Fruit fly (Drosophila melanogaster) whole organism, embryonic: ENCODE results near the gene Ire1.

ENCODE experiments used
- Ada2b ChIP-seq: fragments of 200-800 bp; sonication (Bioruptor generic); IDR thresholded peaks from 2 replicates; pipeline ENCODE4 v1.3.6; 2022; ENCODE audit warnings: missing biosample characterization, missing genetic modification characterization
- BtbVII ChIP-seq: fragments of 200-800 bp; sonication (Bioruptor generic); optimal IDR thresholded peaks from 3 replicates; lab custom pipeline; 2017; ENCODE audit warnings: missing biosample characterization, mild to moderate bottlenecking, missing genetic modification characterization
- C15 ChIP-seq: fragments of 200-800 bp; sonication (Bioruptor generic); IDR thresholded peaks from 3 replicates; pipeline ENCODE4 v1.3.6; 2022; ENCODE audit warnings: missing biosample characterization, missing genetic modification characterization
- CG10543 ChIP-seq: fragments of 200-800 bp; sonication (Bioruptor generic); optimal IDR thresholded peaks from 3 replicates; lab custom pipeline; 2017; ENCODE audit warnings: missing biosample characterization, mild to moderate bottlenecking, missing genetic modification characterization, moderate library complexity
- CG10979 ChIP-seq: fragments of 200-800 bp; sonication (Bioruptor generic); optimal IDR thresholded peaks from 2 replicates; lab custom pipeline; 2018; ENCODE audit warnings: missing biosample characterization, mild to moderate bottlenecking, missing genetic modification characterization, moderate library complexity
- CG11504 ChIP-seq: fragments of 200-800 bp; sonication (Bioruptor generic); optimal IDR thresholded peaks from 3 replicates; lab custom pipeline; 2019; ENCODE audit warnings: missing biosample characterization, mild to moderate bottlenecking, missing genetic modification characterization, moderate library complexity
- CG12071 ChIP-seq: fragments of 200-800 bp; sonication (Bioruptor generic); optimal IDR thresholded peaks from 3 replicates; lab custom pipeline; 2018; ENCODE audit warnings: missing biosample characterization, mild to moderate bottlenecking, missing genetic modification characterization
- CG12236 ChIP-seq: fragments of 200-800 bp; sonication (Bioruptor generic); optimal IDR thresholded peaks from 2 replicates; lab custom pipeline; 2016; ENCODE audit warnings: missing biosample characterization, missing genetic modification characterization
- CG12769 ChIP-seq: fragments of 200-800 bp; sonication (Bioruptor generic); optimal IDR thresholded peaks from 2 replicates; lab custom pipeline; 2019; ENCODE audit warnings: missing biosample characterization, mild to moderate bottlenecking, missing genetic modification characterization, moderate library complexity
- CG14441 ChIP-seq: fragments of 200-800 bp; sonication (Bioruptor generic); IDR thresholded peaks from 2 replicates; pipeline ENCODE4 v1.3.6; 2022; ENCODE audit warnings: missing biosample characterization, missing genetic modification characterization
- CG15696 ChIP-seq: fragments of 200-800 bp; sonication (Bioruptor generic); optimal IDR thresholded peaks from 2 replicates; lab custom pipeline; 2019; ENCODE audit warnings: missing biosample characterization, mild to moderate bottlenecking, missing genetic modification characterization, moderate library complexity
- CG16779 ChIP-seq: fragments of 200-800 bp; sonication (Bioruptor generic); IDR thresholded peaks from 2 replicates; pipeline ENCODE4 v1.3.6; 2022; ENCODE audit warnings: missing biosample characterization, missing genetic modification characterization
- CG1792 ChIP-seq: fragments of 200-800 bp; sonication (Bioruptor generic); optimal IDR thresholded peaks from 2 replicates; lab custom pipeline; 2016; ENCODE audit warnings: missing biosample characterization, missing genetic modification characterization
- CG18476 ChIP-seq: fragments of 200-800 bp; sonication (Bioruptor generic); optimal IDR thresholded peaks from 2 replicates; lab custom pipeline; 2016; ENCODE audit warnings: missing biosample characterization, mild to moderate bottlenecking, missing genetic modification characterization
- CG3407 ChIP-seq: fragments of 200-800 bp; sonication (Bioruptor generic); optimal IDR thresholded peaks from 2 replicates; lab custom pipeline; 2018; ENCODE audit warnings: missing biosample characterization, mild to moderate bottlenecking, missing genetic modification characterization
- CG3838 ChIP-seq: fragments of 200-800 bp; sonication (Bioruptor generic); optimal IDR thresholded peaks from 3 replicates; lab custom pipeline; 2016; ENCODE audit warnings: missing biosample characterization, missing genetic modification characterization
- CG5180 ChIP-seq: fragments of 200-800 bp; sonication (Bioruptor generic); optimal IDR thresholded peaks from 3 replicates; lab custom pipeline; 2017; ENCODE audit warnings: missing biosample characterization, missing genetic modification characterization, mild to moderate bottlenecking, moderate library complexity, missing genetic modification reagents
- CG9932 ChIP-seq: fragments of 200-800 bp; sonication (Bioruptor generic); IDR thresholded peaks from 2 replicates; pipeline ENCODE4 v1.3.6; 2022; ENCODE audit warnings: missing biosample characterization, missing genetic modification characterization
- D19A ChIP-seq: fragments of 200-800 bp; optimal IDR thresholded peaks from 3 replicates; lab custom pipeline; 2019; ENCODE audit warnings: missing biosample characterization, mild to moderate bottlenecking, missing genetic modification characterization, moderate library complexity
- Doc3 ChIP-seq: fragments of 200-800 bp; sonication (Bioruptor generic); IDR thresholded peaks from 3 replicates; pipeline ENCODE4 v1.3.6; 2022; ENCODE audit warnings: missing biosample characterization, missing genetic modification characterization; ENCODE audit not compliant: partially characterized antibody
- Elba2 ChIP-seq: fragments of 200-800 bp; sonication (Bioruptor generic); optimal IDR thresholded peaks from 3 replicates; lab custom pipeline; 2016; ENCODE audit warnings: missing biosample characterization, missing genetic modification characterization
- HLH3B ChIP-seq: fragments of 200-800 bp; sonication (Bioruptor generic); IDR thresholded peaks from 2 replicates; pipeline ENCODE4 v1.3.6; 2022; ENCODE audit warnings: missing biosample characterization, missing genetic modification characterization
- Hey ChIP-seq: fragments of 200-800 bp; sonication (Bioruptor generic); optimal IDR thresholded peaks from 3 replicates; lab custom pipeline; 2018; ENCODE audit warnings: missing biosample characterization, mild to moderate bottlenecking, missing genetic modification characterization
- HmgZ ChIP-seq: fragments of 200-800 bp; sonication (Bioruptor generic); optimal IDR thresholded peaks from 2 replicates; lab custom pipeline; 2018; ENCODE audit warnings: missing biosample characterization, mild to moderate bottlenecking, missing genetic modification characterization
- Hr39 ChIP-seq: fragments of >200 bp; optimal IDR thresholded peaks from 2 replicates; lab custom pipeline; 2017
- Nf-YA ChIP-seq: fragments of 200-800 bp; sonication (Bioruptor generic); IDR thresholded peaks from 2 replicates; pipeline ENCODE4 v1.3.6; 2022; ENCODE audit warnings: missing biosample characterization, missing genetic modification characterization
- Tbp ChIP-seq: fragments of >200 bp; optimal IDR thresholded peaks from 2 replicates; lab custom pipeline; 2018; ENCODE audit warnings: missing biosample characterization, missing genetic modification characterization
- Xrp1 ChIP-seq: fragments of 200-800 bp; sonication (Bioruptor generic); IDR thresholded peaks from 2 replicates; pipeline ENCODE4 v1.3.6; 2022; ENCODE audit warnings: missing biosample characterization, missing genetic modification characterization
- YL-1 ChIP-seq: fragments of 200-800 bp; sonication (Bioruptor generic); optimal IDR thresholded peaks from 3 replicates; lab custom pipeline; 2017; ENCODE audit warnings: missing biosample characterization, mild to moderate bottlenecking, missing genetic modification characterization
- ato ChIP-seq: fragments of 200-800 bp; sonication (Bioruptor generic); IDR thresholded peaks from 2 replicates; pipeline ENCODE4 v1.3.6; 2022; ENCODE audit warnings: missing biosample characterization, missing genetic modification characterization; ENCODE audit not compliant: partially characterized antibody
- bbx ChIP-seq: fragments of 200-800 bp; sonication (Bioruptor generic); IDR thresholded peaks from 2 replicates; pipeline ENCODE4 v1.3.6; 2022; ENCODE audit warnings: missing biosample characterization, missing genetic modification characterization; ENCODE audit not compliant: partially characterized antibody
- cad ChIP-seq: fragments of >200 bp; optimal IDR thresholded peaks from 2 replicates; lab custom pipeline; 2017; ENCODE audit warnings: missing biosample characterization, missing genetic modification characterization
- corto ChIP-seq: fragments of 200-800 bp; sonication (Bioruptor generic); optimal IDR thresholded peaks from 2 replicates; lab custom pipeline; 2016; ENCODE audit warnings: missing biosample characterization, mild to moderate bottlenecking, missing genetic modification characterization, moderate library complexity
- crol ChIP-seq: fragments of 200-800 bp; sonication (Bioruptor generic); IDR thresholded peaks from 2 replicates; pipeline ENCODE4 v1.3.6; 2022; ENCODE audit warnings: missing biosample characterization, missing genetic modification characterization
- dm ChIP-seq: fragments of 200-800 bp; sonication (Bioruptor generic); optimal IDR thresholded peaks from 3 replicates; lab custom pipeline; 2016; ENCODE audit warnings: missing biosample characterization, missing genetic modification characterization
- en ChIP-seq: fragments of 200-800 bp; sonication (Bioruptor generic); optimal IDR thresholded peaks from 2 replicates; lab custom pipeline; 2016; ENCODE audit warnings: missing biosample characterization, missing genetic modification characterization
- eve ChIP-seq, 2 experiments: fragments of >200 bp; optimal IDR thresholded peaks; 2 replicates each; lab custom pipeline; 2017; ENCODE audit warnings: missing biosample characterization in 2 of 2, missing genetic modification characterization in 2 of 2
- hth ChIP-seq: fragments of >200 bp; optimal IDR thresholded peaks from 2 replicates; lab custom pipeline; 2017; ENCODE audit warnings: inconsistent platforms
- inv ChIP-seq: fragments of 200-800 bp; sonication (Bioruptor generic); IDR thresholded peaks from 2 replicates; pipeline ENCODE4 v1.3.6; 2022; ENCODE audit warnings: missing biosample characterization, missing genetic modification characterization; ENCODE audit not compliant: partially characterized antibody
- ken ChIP-seq: fragments of 200-800 bp; sonication (Bioruptor generic); IDR thresholded peaks from 3 replicates; pipeline ENCODE4 v1.3.6; 2022; ENCODE audit warnings: missing biosample characterization, missing genetic modification characterization
- lab ChIP-seq: fragments of 200-800 bp; sonication (Bioruptor generic); optimal IDR thresholded peaks from 3 replicates; lab custom pipeline; 2017; ENCODE audit warnings: missing biosample characterization, missing genetic modification characterization, mild to moderate bottlenecking, moderate library complexity, missing genetic modification reagents
- pb ChIP-seq: fragments of 200-800 bp; sonication (Bioruptor generic); optimal IDR thresholded peaks from 3 replicates; lab custom pipeline; 2016; ENCODE audit warnings: missing biosample characterization, missing genetic modification characterization
- ro ChIP-seq: fragments of 200-800 bp; sonication (Bioruptor generic); IDR thresholded peaks from 2 replicates; pipeline ENCODE4 v1.3.6; 2022; ENCODE audit warnings: missing biosample characterization, missing genetic modification characterization
- sd ChIP-seq: fragments of 200-800 bp; sonication (Bioruptor generic); optimal IDR thresholded peaks from 3 replicates; lab custom pipeline; 2018; ENCODE audit warnings: missing biosample characterization, mild to moderate bottlenecking, missing genetic modification characterization, moderate library complexity
- sna ChIP-seq: fragments of 200-800 bp; sonication (Bioruptor generic); IDR thresholded peaks from 2 replicates; pipeline ENCODE4 v1.3.6; 2022; ENCODE audit warnings: missing biosample characterization, missing genetic modification characterization; ENCODE audit not compliant: partially characterized antibody
- sr ChIP-seq: fragments of 200-800 bp; sonication (Bioruptor generic); IDR thresholded peaks from 3 replicates; pipeline ENCODE4 v1.3.6; 2022; ENCODE audit warnings: missing biosample characterization, missing genetic modification characterization
- toy ChIP-seq: fragments of 200-800 bp; sonication (Bioruptor generic); IDR thresholded peaks from 2 replicates; pipeline ENCODE4 v1.3.6; 2022; ENCODE audit warnings: missing biosample characterization, missing genetic modification characterization
- vvl ChIP-seq: fragments of 200-800 bp; sonication (Bioruptor generic); IDR thresholded peaks from 2 replicates; pipeline ENCODE4 v1.3.6; 2022; ENCODE audit warnings: missing biosample characterization, missing genetic modification characterization
- zen ChIP-seq: fragments of 200-800 bp; sonication (Bioruptor generic); optimal IDR thresholded peaks from 3 replicates; lab custom pipeline; 2018; ENCODE audit warnings: missing biosample characterization, mild to moderate bottlenecking, missing genetic modification characterization, moderate library complexity
- zen2 ChIP-seq: fragments of 200-800 bp; sonication (Bioruptor generic); IDR thresholded peaks from 3 replicates; pipeline ENCODE4 v1.3.6; 2022; ENCODE audit warnings: missing biosample characterization, missing genetic modification characterization; ENCODE audit not compliant: partially characterized antibody

Ire1 gene

DNA sequence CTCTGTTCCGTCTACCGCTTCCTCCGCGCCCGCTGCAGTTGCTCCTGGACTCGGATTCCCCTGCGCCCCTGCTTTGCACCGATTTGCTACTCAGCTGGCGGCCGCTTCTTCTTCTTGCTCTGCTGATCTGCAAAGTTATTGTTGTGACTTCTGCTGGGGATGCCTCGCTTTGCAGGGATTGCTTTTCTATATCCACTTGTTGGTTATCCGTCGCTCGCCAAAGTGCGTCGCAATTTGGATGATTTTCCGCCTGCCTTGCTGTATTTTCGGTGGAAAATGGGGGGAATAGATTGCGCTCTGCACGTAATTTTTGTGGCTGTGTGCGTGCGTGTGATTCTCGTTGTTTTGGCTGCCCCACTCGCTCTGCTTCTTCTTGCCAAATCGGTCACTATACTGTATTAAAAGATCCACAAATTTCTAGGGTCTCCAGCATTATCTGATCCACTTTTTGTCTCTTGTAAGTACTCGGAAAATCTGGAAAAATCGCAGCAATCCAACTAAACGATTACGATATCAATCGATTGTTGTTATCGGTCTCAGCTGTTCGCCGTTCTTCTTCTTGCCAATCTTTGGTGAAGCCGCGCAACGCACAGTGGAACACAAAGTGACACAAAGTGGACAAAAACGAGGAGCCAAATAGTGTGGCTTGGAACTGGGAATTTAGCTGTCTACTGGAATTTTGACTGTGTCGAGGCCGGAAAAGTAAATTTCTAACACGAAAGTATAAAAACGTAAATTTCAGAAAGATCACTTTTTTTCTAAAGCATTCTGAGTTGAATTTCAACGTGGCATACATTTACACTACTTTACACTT, 42.0 kb upstream of the Ire1 start, which contains the start of gene ClpX (continued):
- TF ChIP-seq CG12071 (GFP tag; lab: Kevin White, UChicago) (no peak), Hey (no peak), bbx (GFP tag; lab: Robert Waterston, UW) (peak; percentile 77), CG5180 (no peak), HLH3B (GFP tag; lab: Robert Waterston, UW) (no peak), Doc3 (peak; percentile 61; the same call in 2 of the 3 replicates), sna (GFP tag; lab: Robert Waterston, UW) (peak; percentile 80), eve (GFP tag; optimal IDR thresholded peaks at IDR 0.05; lab: Kevin White, UChicago) (no peak), CG16779 (GFP tag; lab: Robert Waterston, UW) (no peak), inv (peak; percentile 45), CG10979 (no peak), CG18476 (GFP tag; lab: Kevin White, UChicago) (no peak), sr (GFP tag; lab: Robert Waterston, UW) (no peak), CG9932 (no peak), cad (GFP tag; lab: Kevin White, UChicago) (no peak), corto (GFP tag; lab: Kevin White, UChicago) (no peak), CG12236 (no peak), vvl (0 out of 2 replicates have a peak, but pooled peaks have one; percentile 26), en (no peak), dm (GFP tag; lab: Kevin White, UChicago) (peak; percentile 9), CG12769 (tag; lab: Kevin White, UChicago) (no peak), HmgZ (tag; lab: Kevin White, UChicago) (peak; percentile 77), hth (no peak), Elba2 (no peak), CG1792 (no peak), D19A (no peak), Hr39 (lab: Kevin White, UChicago) (no peak), Xrp1 (no peak), toy (GFP tag; lab: Robert Waterston, UW) (no peak), zen (tag; lab: Kevin White, UChicago) (no peak), pb (GFP tag; lab: Kevin White, UChicago) (no peak), crol (GFP tag; lab: Robert Waterston, UW) (peak; percentile 70), Tbp (GFP tag; lab: Kevin White, UChicago) (no peak), C15 (GFP tag; lab: Robert Waterston, UW) (no peak), YL-1 (GFP tag; lab: Kevin White, UChicago) (peak; percentile 65), zen2 (GFP tag; lab: Robert Waterston, UW) (peak; percentile 28; the same call in 1 of the 3 replicates), CG14441 (GFP tag; lab: Robert Waterston, UW) (no peak), CG3407 (GFP tag; lab: Kevin White, UChicago) (no peak), Ada2b (GFP tag; lab: Robert Waterston, UW) (no peak), CG11504 (tag; lab: Kevin White, UChicago) (no peak), CG3838 (no peak), ato (peak; percentile 60), BtbVII (GFP tag; lab: Kevin White, UChicago) (no peak), ro (no peak), lab (GFP tag; lab: Kevin White, UChicago) (no peak), CG15696 (tag; lab: Kevin White, UChicago) (no peak), sd (tag; lab: Kevin White, UChicago) (peak; percentile 24), CG10543 (GFP tag; lab: Kevin White, UChicago) (peak; percentile 28), ken (GFP tag; lab: Robert Waterston, UW) (peak; percentile 26; the same call in 1 of the 3 replicates), Nf-YA (no peak)
